Worm (Caenorhabditis elegans) whole organism, L4/young adult: ENCODE measurements around the gene old-2.

Source experiments
- W03F9.2 ChIP-seq: fragments of 150-350 bp; optimal IDR thresholded peaks from 2 replicates; lab custom pipeline; 2014; ENCODE audit warnings: missing biosample characterization, missing genetic modification characterization
- dao-5 ChIP-seq: sonication (generic microtip); optimal IDR thresholded peaks from 2 replicates; lab custom pipeline; 2016; ENCODE audit warnings: missing genotype, missing genetic modification characterization, moderate library complexity, missing compliant biosample characterization
- him-1 ChIP-seq: sonication (generic microtip); optimal IDR thresholded peaks from 2 replicates; lab custom pipeline; 2016; ENCODE audit warnings: missing genotype, missing genetic modification reagents, missing genetic modification characterization, missing compliant biosample characterization

DNA sequence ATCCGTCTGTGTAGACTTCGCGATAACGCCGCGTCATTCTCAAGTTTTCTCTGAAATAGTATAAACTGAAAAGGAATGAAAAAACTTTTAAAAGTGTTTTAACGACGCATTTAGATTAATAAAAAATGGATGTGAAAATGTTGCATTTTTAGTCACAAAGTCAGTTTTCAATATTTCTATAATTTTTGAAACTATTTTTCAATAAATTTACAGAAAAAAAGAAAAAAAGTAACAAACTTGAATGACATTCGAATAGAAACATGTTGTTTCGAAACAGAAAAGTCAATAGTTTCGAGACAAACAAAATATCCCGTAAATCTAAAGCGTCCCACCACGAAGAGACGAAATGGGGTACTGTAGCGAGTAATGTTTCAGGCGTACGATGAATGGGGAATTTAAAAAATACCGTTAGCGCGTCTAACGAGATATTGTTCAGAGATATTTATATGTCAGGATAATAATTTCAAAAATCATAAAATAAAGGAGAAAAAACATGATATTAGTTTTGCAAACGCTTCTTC is 7.4 kb downstream of the old-2 start, which contains the start of gene rnh-1.2:
- TF ChIP-seq dao-5 (tag; lab: Kevin White, UChicago), result no peak
- TF ChIP-seq him-1 (tag; lab: Kevin White, UChicago), result no peak
- no peak for TF ChIP-seq W03F9.2
